Fruit fly (Drosophila melanogaster): ENCODE results near the gene dl.

The dl gene

DNA sequence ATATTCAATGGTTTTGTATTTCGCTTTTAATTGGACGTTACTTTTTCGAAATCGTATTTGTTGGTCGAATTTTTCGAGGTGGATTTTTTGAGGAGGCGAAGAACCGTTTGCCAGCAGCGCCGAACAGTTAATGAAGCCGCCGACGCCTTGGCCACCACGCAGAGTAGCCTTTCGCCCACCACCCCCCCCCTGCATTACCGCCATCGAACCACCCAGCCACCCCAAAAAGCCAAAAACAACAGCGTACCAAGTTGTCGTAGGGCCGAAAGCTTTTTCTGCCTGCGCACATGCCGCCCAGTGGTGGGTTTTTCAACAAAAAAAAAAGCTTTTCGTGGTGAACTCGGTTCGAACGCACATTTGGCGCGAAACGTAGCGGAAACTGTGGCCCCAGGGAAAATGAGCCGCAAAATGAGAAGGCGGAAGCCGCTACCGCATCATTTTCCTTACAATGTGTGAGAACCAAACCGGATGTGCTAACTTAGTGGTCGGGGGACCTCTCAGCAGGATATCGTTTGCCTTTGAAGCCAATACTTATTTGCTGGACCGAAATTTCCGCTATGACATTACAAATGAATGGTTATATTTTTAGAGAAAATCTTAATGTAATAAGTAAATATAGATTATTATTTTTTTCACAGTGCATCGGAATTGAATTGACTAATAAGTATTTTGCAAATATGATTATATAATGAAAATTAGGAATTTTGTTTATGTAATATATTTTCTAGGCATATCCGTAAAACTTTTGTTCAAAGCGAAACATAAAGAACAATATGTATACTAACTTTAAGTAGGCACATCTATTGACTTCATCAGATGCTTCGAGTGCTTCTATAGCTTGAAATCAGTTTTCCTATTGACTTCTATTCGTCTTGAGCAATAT is 16.9 kb downstream of the dl start, which contains the start of the genes Dif and CG5043 (continued):
- TF ChIP-seq CG10565 (GFP tag; optimal IDR thresholded peaks at IDR 0.05) (no peak), CG3281 (GFP tag; optimal IDR thresholded peaks at IDR 0.05) (no peak), Eip74EF (GFP tag; optimal IDR thresholded peaks at IDR 0.05) (no peak), nau (GFP tag; optimal IDR thresholded peaks at IDR 0.05) (no peak), chinmo (GFP tag; IDR thresholded peaks at IDR 0.05; ENCODE audit: partially characterized antibody) (peak; percentile 81; the same call in 1 of the 4 replicates), Dp (GFP tag; optimal IDR thresholded peaks at IDR 0.05) (peak; percentile 73), CG2120 (GFP tag; optimal IDR thresholded peaks at IDR 0.05) (no peak), gcm2 (GFP tag; optimal IDR thresholded peaks at IDR 0.05) (no peak), Dbx (GFP tag; IDR thresholded peaks at IDR 0.05) (no peak; the same call in 2 of the 3 replicates), Hand (GFP tag; optimal IDR thresholded peaks at IDR 0.05) (peak; percentile 1), MESR4 (GFP tag; optimal IDR thresholded peaks at IDR 0.05) (no peak), CG12299 (tag; optimal IDR thresholded peaks at IDR 0.05) (no peak), ERR (GFP tag; optimal IDR thresholded peaks at IDR 0.05) (no peak), NC2β (GFP tag; optimal IDR thresholded peaks at IDR 0.05) (no peak), yki (optimal IDR thresholded peaks at IDR 0.05) (no peak), CG7839 (tag; optimal IDR thresholded peaks at IDR 0.05) (no peak), CG17568 (GFP tag; optimal IDR thresholded peaks at IDR 0.05) (no peak), so (GFP tag; IDR thresholded peaks at IDR 0.05) (no peak), CG3726 (GFP tag; IDR thresholded peaks at IDR 0.05) (no peak), Lhr (GFP tag; optimal IDR thresholded peaks at IDR 0.05) (no peak), Fer2 (tag; optimal IDR thresholded peaks at IDR 0.05) (no peak), MTF-1 (GFP tag; optimal IDR thresholded peaks at IDR 0.05; ENCODE audit: borderline replicate concordance) (no peak), Mes4 (GFP tag; optimal IDR thresholded peaks at IDR 0.05) (no peak), ind (GFP tag; optimal IDR thresholded peaks at IDR 0.05) (no peak), grau (tag; optimal IDR thresholded peaks at IDR 0.05) (no peak), Bgb (GFP tag; IDR thresholded peaks at IDR 0.05; ENCODE audit: partially characterized antibody) (peak; percentile 48; the same call in 1 of the 2 replicates), tio (GFP tag; optimal IDR thresholded peaks at IDR 0.05) (no peak), zen2 (GFP tag; IDR thresholded peaks at IDR 0.05; ENCODE audit: partially characterized antibody) (peak; percentile 60; the same call in 1 of the 3 replicates), ash1 (GFP tag; optimal IDR thresholded peaks at IDR 0.05) (no peak), ap (GFP tag; IDR thresholded peaks at IDR 0.05) (no peak), BEAF-32 (GFP tag; optimal IDR thresholded peaks at IDR 0.05) (no peak), CG16815 (GFP tag; optimal IDR thresholded peaks at IDR 0.05) (no peak), NFAT (GFP tag; IDR thresholded peaks at IDR 0.05) (no peak), CG12659 (GFP tag; optimal IDR thresholded peaks at IDR 0.05) (no peak), mld (GFP tag; IDR thresholded peaks at IDR 0.05; ENCODE audit: partially characterized antibody) (no peak), z (GFP tag; IDR thresholded peaks at IDR 0.05) (no peak), klu (GFP tag; IDR thresholded peaks at IDR 0.05) (no peak), da (GFP tag; optimal IDR thresholded peaks at IDR 0.05) (no peak), Hey (tag; optimal IDR thresholded peaks at IDR 0.05) (no peak), CG18011 (GFP tag; optimal IDR thresholded peaks at IDR 0.05) (no peak), Dad (GFP tag; optimal IDR thresholded peaks at IDR 0.05) (no peak), dmrt11E (tag; optimal IDR thresholded peaks at IDR 0.05) (no peak), crol (GFP tag; IDR thresholded peaks at IDR 0.05) (peak; percentile 90), CG2116 (GFP tag; optimal IDR thresholded peaks at IDR 0.05) (no peak), CG6683 (GFP tag; optimal IDR thresholded peaks at IDR 0.05) (no peak), CTCF (GFP tag; optimal IDR thresholded peaks at IDR 0.05) (no peak), fu2 (GFP tag; optimal IDR thresholded peaks at IDR 0.05) (no peak), cas (GFP tag; IDR thresholded peaks at IDR 0.05) (no peak), CG2889 (GFP tag; IDR thresholded peaks at IDR 0.05) (no peak)
